Fruit fly (Drosophila melanogaster): ENCODE data around the gene Gr89a.

dm6 chr3R:16504541-16504940 lies 5.8 kb upstream of the Gr89a start:
- TF ChIP-seq psq (optimal IDR thresholded peaks at IDR 0.05) (no peak), usp (GFP tag; optimal IDR thresholded peaks at IDR 0.05) (no peak), CG8478 (optimal IDR thresholded peaks at IDR 0.05) (no peak), EcR (GFP tag; optimal IDR thresholded peaks at IDR 0.05) (no peak)
